Worm (Caenorhabditis elegans) whole organism, L1 larva: Measurements from ENCODE around the gene C23H3.2.

Experiments
- C04F5.9 ChIP-seq: sonication (generic microtip); optimal IDR thresholded peaks from 2 replicates; lab custom pipeline; 2016; ENCODE audit warnings: missing genetic modification characterization, missing compliant biosample characterization
- C16A3.4 ChIP-seq: fragments of 150-350 bp; optimal IDR thresholded peaks from 2 replicates; lab custom pipeline; 2014; ENCODE audit warnings: missing biosample characterization, missing genetic modification characterization
- aly-2 ChIP-seq: fragments of 150-350 bp; optimal IDR thresholded peaks from 2 replicates; lab custom pipeline; 2014; ENCODE audit warnings: missing biosample characterization, missing genetic modification characterization
- blmp-1 ChIP-seq: fragments of 150-350 bp; optimal IDR thresholded peaks from 2 replicates; lab custom pipeline; 2014; ENCODE audit warnings: missing biosample characterization, missing genetic modification characterization
- ceh-8 ChIP-seq: fragments of 200-800 bp; sonication (Bioruptor generic); optimal IDR thresholded peaks from 2 replicates; lab custom pipeline; 2018; ENCODE audit warnings: mild to moderate bottlenecking, missing genetic modification characterization, moderate library complexity, missing compliant biosample characterization
- ceh-82 ChIP-seq, 3 experiments: fragments of 150-350 bp in 1 of 3; sonication (generic microtip) in 2 of 3; optimal IDR thresholded peaks; 2 replicates each; lab custom pipeline; 2014 to 2017; ENCODE audit warnings: missing biosample characterization in 3 of 3, missing genetic modification characterization in 3 of 3
- ceh-88 ChIP-seq: fragments of 200-800 bp; sonication (Bioruptor generic); IDR thresholded peaks from 2 replicates; pipeline ENCODE4 v1.3.6; 2022; ENCODE audit warnings: missing genetic modification characterization, missing compliant biosample characterization
- ces-1 ChIP-seq: fragments of 150-350 bp; optimal IDR thresholded peaks from 2 replicates; lab custom pipeline; 2014; ENCODE audit warnings: missing biosample characterization, missing genetic modification reagents, missing genetic modification characterization
- dpl-1 ChIP-seq, 3 experiments: fragments of 150-350 bp in 2 of 3; sonication (generic microtip) in 1 of 3; optimal IDR thresholded peaks; 2 replicates each; lab custom pipeline; 2014 to 2017; ENCODE audit warnings: missing biosample characterization in 3 of 3, missing genetic modification characterization in 3 of 3, missing genetic modification reagents in 3 of 3
- efl-1 ChIP-seq, 4 experiments: fragments of 150-350 bp; optimal IDR thresholded peaks in 3 of 4; peaks in 1 of 4; 1 replicate in 1 of 4; 2 replicates in 3 of 4; lab custom pipeline; 2014; ENCODE audit warnings: missing biosample characterization in 2 of 4, missing genetic modification characterization in 2 of 4, missing genetic modification reagents in 2 of 4
- efl-3 ChIP-seq: fragments of 200-800 bp; sonication (Bioruptor generic); optimal IDR thresholded peaks from 2 replicates; lab custom pipeline; 2018; ENCODE audit warnings: mild to moderate bottlenecking, missing genetic modification characterization, missing compliant biosample characterization
- elt-3 ChIP-seq, 6 experiments: fragments of 150-350 bp in 1 of 6; sonication (generic microtip); optimal IDR thresholded peaks; 2 replicates each; lab custom pipeline; 2017 to 2018; ENCODE audit warnings: missing biosample characterization in 6 of 6, missing genetic modification characterization in 6 of 6, inconsistent platforms in 1 of 6
- ets-5 ChIP-seq: fragments of 200-800 bp; sonication (Bioruptor generic); IDR thresholded peaks from 2 replicates; pipeline ENCODE4 v1.3.6; 2022; ENCODE audit warnings: missing genetic modification characterization, missing compliant biosample characterization
- fkh-10 ChIP-seq: sonication (generic microtip); optimal IDR thresholded peaks from 2 replicates; lab custom pipeline; 2017; ENCODE audit warnings: missing biosample characterization, missing genetic modification reagents, missing genetic modification characterization
- fkh-4 ChIP-seq: sonication (generic microtip); optimal IDR thresholded peaks from 2 replicates; lab custom pipeline; 2016; ENCODE audit warnings: missing compliant biosample characterization, missing genetic modification characterization, borderline replicate concordance
- fos-1 ChIP-seq: fragments of 150-350 bp; optimal IDR thresholded peaks from 2 replicates; lab custom pipeline; 2014; ENCODE audit warnings: missing biosample characterization, missing genetic modification characterization
- grh-1 ChIP-seq: fragments of 200-800 bp; sonication (Bioruptor generic); IDR thresholded peaks from 2 replicates; pipeline ENCODE4 v1.3.6; 2022; ENCODE audit warnings: missing genetic modification reagents, missing genetic modification characterization, missing compliant biosample characterization
- jun-1 ChIP-seq: fragments of 150-350 bp; optimal IDR thresholded peaks from 2 replicates; lab custom pipeline; 2014; ENCODE audit warnings: missing biosample characterization, missing genetic modification reagents, missing genetic modification characterization
- lin-14 ChIP-seq: fragments of 200-800 bp; sonication (Bioruptor generic); optimal IDR thresholded peaks from 2 replicates; lab custom pipeline; 2018; ENCODE audit warnings: mild to moderate bottlenecking, missing genetic modification characterization, moderate library complexity, missing compliant biosample characterization
- lin-15B ChIP-seq: fragments of 150-350 bp; sonication (generic microtip); optimal IDR thresholded peaks from 3 replicates; lab custom pipeline; 2014; ENCODE audit warnings: missing biosample characterization, missing genetic modification characterization
- lin-35 ChIP-seq, 2 experiments: fragments of 150-350 bp; optimal IDR thresholded peaks; 2 replicates each; lab custom pipeline; 2014; ENCODE audit warnings: missing biosample characterization in 2 of 2, missing genetic modification characterization in 2 of 2, missing genetic modification reagents in 2 of 2
- lsy-2 ChIP-seq, 2 experiments: fragments of 150-350 bp; optimal IDR thresholded peaks; 2 replicates each; lab custom pipeline; 2014; ENCODE audit warnings: missing biosample characterization in 2 of 2, missing genetic modification characterization in 2 of 2
- mab-9 ChIP-seq: fragments of 200-800 bp; sonication (Bioruptor generic); IDR thresholded peaks from 2 replicates; pipeline ENCODE4 v1.3.6; 2022; ENCODE audit warnings: missing genetic modification reagents, missing genetic modification characterization, missing compliant biosample characterization
- mdl-1 ChIP-seq, 2 experiments: fragments of 150-350 bp; optimal IDR thresholded peaks; 2 replicates each; lab custom pipeline; 2014 to 2017; ENCODE audit warnings: missing biosample characterization in 2 of 2, missing genetic modification characterization in 2 of 2, inconsistent platforms in 1 of 2
- mep-1 ChIP-seq: fragments of 150-350 bp; optimal IDR thresholded peaks from 2 replicates; lab custom pipeline; 2014; ENCODE audit warnings: missing biosample characterization, missing genetic modification characterization
- nhr-20 ChIP-seq: sonication (generic microtip); optimal IDR thresholded peaks from 2 replicates; lab custom pipeline; 2016; ENCODE audit warnings: mild to moderate bottlenecking, missing genetic modification characterization, missing compliant biosample characterization
- nhr-237 ChIP-seq: fragments of 150-350 bp; optimal IDR thresholded peaks from 2 replicates; lab custom pipeline; 2014; ENCODE audit warnings: missing biosample characterization, missing genetic modification characterization
- nhr-28 ChIP-seq: fragments of 150-350 bp; optimal IDR thresholded peaks from 2 replicates; lab custom pipeline; 2014; ENCODE audit warnings: missing biosample characterization, missing genetic modification characterization
- nhr-47 ChIP-seq: sonication (generic microtip); optimal IDR thresholded peaks from 2 replicates; lab custom pipeline; 2016; ENCODE audit warnings: mild to moderate bottlenecking, missing genetic modification characterization, moderate library complexity, missing compliant biosample characterization
- nhr-71 ChIP-seq: sonication (generic microtip); optimal IDR thresholded peaks from 2 replicates; lab custom pipeline; 2016; ENCODE audit warnings: mild to moderate bottlenecking, missing genetic modification characterization, moderate library complexity, missing compliant biosample characterization
- nhr-76 ChIP-seq: sonication (generic microtip); optimal IDR thresholded peaks from 2 replicates; lab custom pipeline; 2017; ENCODE audit warnings: missing biosample characterization, missing genetic modification characterization
- nhr-77 ChIP-seq: fragments of 150-350 bp; optimal IDR thresholded peaks from 2 replicates; lab custom pipeline; 2014; ENCODE audit warnings: missing biosample characterization, missing genetic modification characterization
- nhr-84 ChIP-seq: sonication (generic microtip); optimal IDR thresholded peaks from 2 replicates; lab custom pipeline; 2017; ENCODE audit warnings: missing biosample characterization, missing genetic modification characterization
- nhr-85 ChIP-seq: sonication (generic microtip); peaks from one replicate; lab custom pipeline; 2016; ENCODE audit warnings: missing genetic modification characterization, inconsistent platforms, missing compliant biosample characterization
- nhr-90 ChIP-seq: sonication (generic microtip); optimal IDR thresholded peaks from 2 replicates; lab custom pipeline; 2016; ENCODE audit warnings: mild to moderate bottlenecking, missing genetic modification characterization, missing compliant biosample characterization; ENCODE audit not compliant: poor library complexity
- pag-3 ChIP-seq: sonication (generic microtip); optimal IDR thresholded peaks from 2 replicates; lab custom pipeline; 2017; ENCODE audit warnings: missing genetic modification characterization, mild to moderate bottlenecking, missing compliant biosample characterization, antibody characterized with exemption, borderline replicate concordance; ENCODE audit not compliant: insufficient read depth
- skn-1 ChIP-seq: fragments of 150-350 bp; optimal IDR thresholded peaks from 2 replicates; lab custom pipeline; 2014; ENCODE audit warnings: missing biosample characterization, missing genetic modification characterization
- snpc-4 ChIP-seq: fragments of 150-350 bp; optimal IDR thresholded peaks from 2 replicates; lab custom pipeline; 2014; ENCODE audit warnings: missing biosample characterization, missing genetic modification characterization
- snu-23 ChIP-seq: sonication (generic microtip); optimal IDR thresholded peaks from 2 replicates; lab custom pipeline; 2016; ENCODE audit warnings: missing genetic modification characterization, missing compliant biosample characterization
- sox-4 ChIP-seq: sonication (generic microtip); optimal IDR thresholded peaks from 2 replicates; lab custom pipeline; 2016; ENCODE audit warnings: missing genetic modification characterization, missing compliant biosample characterization
- sup-37 ChIP-seq: fragments of 200-800 bp; sonication (Bioruptor generic); optimal IDR thresholded peaks from 2 replicates; lab custom pipeline; 2018; ENCODE audit warnings: mild to moderate bottlenecking, missing genetic modification characterization, missing compliant biosample characterization
- swsn-7 ChIP-seq: sonication (generic microtip); optimal IDR thresholded peaks from 2 replicates; lab custom pipeline; 2016; ENCODE audit warnings: missing genetic modification characterization, missing compliant biosample characterization
- tbx-2 ChIP-seq: sonication (generic microtip); optimal IDR thresholded peaks from 2 replicates; lab custom pipeline; 2016; ENCODE audit warnings: missing genetic modification characterization, missing compliant biosample characterization
- tlp-1 ChIP-seq: fragments of 150-350 bp; optimal IDR thresholded peaks from 2 replicates; lab custom pipeline; 2014; ENCODE audit warnings: missing biosample characterization, missing genetic modification characterization
- unc-30 ChIP-seq: sonication (generic microtip); optimal IDR thresholded peaks from 2 replicates; lab custom pipeline; 2017; ENCODE audit warnings: missing biosample characterization, missing genetic modification characterization
- unc-62 ChIP-seq: fragments of 150-350 bp; optimal IDR thresholded peaks from 2 replicates; lab custom pipeline; 2014; ENCODE audit warnings: missing biosample characterization, missing genetic modification reagents, missing genetic modification characterization
- xbp-1 ChIP-seq: sonication (generic microtip); optimal IDR thresholded peaks from 2 replicates; lab custom pipeline; 2016; ENCODE audit warnings: missing genetic modification characterization, missing compliant biosample characterization
- ztf-4 ChIP-seq: fragments of 150-350 bp; optimal IDR thresholded peaks from 2 replicates; lab custom pipeline; 2014; ENCODE audit warnings: missing biosample characterization, missing genetic modification characterization

Gene C23H3.2

DNA sequence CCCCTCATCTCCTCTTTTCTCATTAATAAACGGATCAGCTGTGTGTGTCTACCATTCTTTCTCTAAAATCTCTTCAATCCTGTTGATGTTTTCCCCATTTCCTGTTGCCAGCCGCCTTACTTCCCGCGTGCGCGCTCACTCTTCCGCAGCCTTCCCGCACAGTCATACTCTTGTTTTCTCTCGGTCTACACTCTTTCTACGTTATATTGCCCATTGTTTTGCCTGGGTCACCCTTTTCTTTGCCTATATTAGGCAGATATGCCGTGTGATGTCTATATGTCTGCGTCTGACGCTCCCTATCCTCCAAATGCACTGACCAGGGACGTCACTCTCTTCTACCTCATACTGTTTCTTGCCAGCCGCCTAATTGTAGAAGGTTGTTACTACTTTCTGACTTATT is 5.2 kb downstream of the C23H3.2 start:
- TF ChIP-seq nhr-28 (tag; lab: Kevin White, UChicago) (no peak), nhr-20 (tag; lab: Kevin White, UChicago) (peak; percentile 60), dpl-1 (GFP tag; optimal IDR thresholded peaks at IDR 0.05; lab: Kevin White, UChicago) (peak in 2 of 3 experiments; percentile 11 to 34), tbx-2 (tag; lab: Kevin White, UChicago) (peak; percentile 0), lsy-2 (tag; optimal IDR thresholded peaks at IDR 0.05; lab: Kevin White, UChicago) (peak in 1 of 2 experiments; percentile 61), ceh-8 (GFP tag; lab: Kevin White, UChicago) (peak; percentile 30), lin-35 (GFP tag; optimal IDR thresholded peaks at IDR 0.05; lab: Kevin White, UChicago) (peak in 1 of 2 experiments; percentile 62), tlp-1 (tag; lab: Kevin White, UChicago) (no peak), snpc-4 (tag; lab: Kevin White, UChicago) (no peak), ces-1 (GFP tag; lab: Kevin White, UChicago) (no peak), nhr-47 (peak; percentile 54), nhr-84 (tag; lab: Kevin White, UChicago) (no peak), mdl-1 (tag; optimal IDR thresholded peaks at IDR 0.05; lab: Kevin White, UChicago) (peak in 1 of 2 experiments; percentile 55), ceh-88 (GFP tag; lab: Robert Waterston, UW) (no peak), sup-37 (GFP tag; lab: Kevin White, UChicago) (no peak), efl-1 (optimal IDR thresholded peaks at IDR 0.05; lab: Kevin White, UChicago) (peak; percentile 27 to 38), efl-1 (GFP tag; optimal IDR thresholded peaks at IDR 0.05 in 1 of 2; lab: Kevin White, UChicago) (no peak), pag-3 (tag; lab: Kevin White, UChicago) (peak; percentile 49), nhr-71 (tag; lab: Kevin White, UChicago) (peak; percentile 64), ceh-82 (tag; optimal IDR thresholded peaks at IDR 0.05; lab: Kevin White, UChicago) (peak in 1 of 3 experiments; percentile 9), nhr-90 (tag; lab: Kevin White, UChicago) (peak; percentile 68), unc-62 (GFP tag; lab: Kevin White, UChicago) (no peak), grh-1 (peak; percentile 33; the same call in 1 of the 2 replicates), mep-1 (tag; lab: Kevin White, UChicago) (peak; percentile 79), fkh-10 (no peak), skn-1 (tag; lab: Kevin White, UChicago) (no peak), lin-15B (no peak), nhr-85 (tag; lab: Kevin White, UChicago) (peak; percentile 92), snu-23 (GFP tag; lab: Kevin White, UChicago) (peak; percentile 71), xbp-1 (tag; lab: Kevin White, UChicago) (no peak), fos-1 (tag; lab: Kevin White, UChicago) (peak; percentile 22), fkh-4 (tag; lab: Kevin White, UChicago) (no peak), lin-14 (GFP tag; lab: Kevin White, UChicago) (peak; percentile 80), nhr-76 (no peak), jun-1 (tag; lab: Kevin White, UChicago) (peak; percentile 17), C16A3.4 (tag; lab: Kevin White, UChicago) (peak; percentile 21), nhr-77 (no peak), efl-3 (GFP tag; lab: Kevin White, UChicago) (no peak), swsn-7 (peak; percentile 33), ets-5 (GFP tag; lab: Robert Waterston, UW) (no peak), unc-30 (tag; lab: Kevin White, UChicago) (no peak), mab-9 (GFP tag; lab: Robert Waterston, UW) (no peak), elt-3 (tag; optimal IDR thresholded peaks at IDR 0.05; lab: Kevin White, UChicago) (peak in 3 of 6 experiments; percentile 41 to 63 (median 47)), ztf-4 (peak; percentile 21), blmp-1 (peak; percentile 88), C04F5.9 (tag; lab: Kevin White, UChicago) (no peak), sox-4 (tag; lab: Kevin White, UChicago) (no peak), aly-2 (no peak), nhr-237 (tag; lab: Kevin White, UChicago) (no peak)
